Fruit fly (Drosophila melanogaster) whole organism, embryonic: ENCODE results near the gene RapGAP1.

Experiments
- Ada2b ChIP-seq: fragments of 200-800 bp; sonication (Bioruptor generic); IDR thresholded peaks from 2 replicates; pipeline ENCODE4 v1.3.6; 2022; ENCODE audit warnings: missing biosample characterization, missing genetic modification characterization
- BEAF-32 ChIP-seq: fragments of 200-800 bp; sonication (Bioruptor generic); optimal IDR thresholded peaks from 3 replicates; lab custom pipeline; 2017; ENCODE audit warnings: missing biosample characterization, missing genetic modification characterization, mild to moderate bottlenecking, moderate library complexity, missing genetic modification reagents
- CG12659 ChIP-seq: fragments of 200-800 bp; sonication (Bioruptor generic); optimal IDR thresholded peaks from 3 replicates; lab custom pipeline; 2017; ENCODE audit warnings: mild to moderate bottlenecking, missing biosample characterization, missing genetic modification reagents, missing genetic modification characterization
- CG15514 ChIP-seq: fragments of 200-800 bp; sonication (Bioruptor generic); optimal IDR thresholded peaks from 3 replicates; lab custom pipeline; 2017; ENCODE audit warnings: missing biosample characterization, missing genetic modification characterization, mild to moderate bottlenecking, moderate library complexity, missing genetic modification reagents
- CG18599 ChIP-seq: fragments of 200-800 bp; sonication (Bioruptor generic); optimal IDR thresholded peaks from 3 replicates; lab custom pipeline; 2017; ENCODE audit warnings: missing biosample characterization, missing genetic modification characterization, mild to moderate bottlenecking, moderate library complexity, missing genetic modification reagents
- CG2116 ChIP-seq: fragments of 200-800 bp; sonication (Bioruptor generic); optimal IDR thresholded peaks from 3 replicates; lab custom pipeline; 2018; ENCODE audit warnings: missing biosample characterization, mild to moderate bottlenecking, missing genetic modification characterization
- CG2712 ChIP-seq: fragments of 200-800 bp; optimal IDR thresholded peaks from 3 replicates; lab custom pipeline; 2019; ENCODE audit warnings: missing biosample characterization, mild to moderate bottlenecking, missing genetic modification characterization, moderate library complexity
- CG32532 ChIP-seq: fragments of 200-800 bp; sonication (Bioruptor generic); IDR thresholded peaks from 2 replicates; pipeline ENCODE4 v1.3.6; 2022; ENCODE audit warnings: missing biosample characterization, missing genetic modification characterization
- CG33557 ChIP-seq: fragments of 200-800 bp; sonication (Bioruptor generic); optimal IDR thresholded peaks from 2 replicates; lab custom pipeline; 2019; ENCODE audit warnings: missing biosample characterization, mild to moderate bottlenecking, missing genetic modification characterization, moderate library complexity
- CG4282 ChIP-seq: fragments of 200-800 bp; sonication (Bioruptor generic); optimal IDR thresholded peaks from 2 replicates; lab custom pipeline; 2016; ENCODE audit warnings: missing biosample characterization, missing genetic modification characterization
- CG4854 ChIP-seq: fragments of 200-800 bp; sonication (Bioruptor generic); optimal IDR thresholded peaks from 2 replicates; lab custom pipeline; 2016; ENCODE audit warnings: missing biosample characterization, missing genetic modification characterization, inconsistent platforms
- CG6654 ChIP-seq: fragments of 200-800 bp; sonication (Bioruptor generic); optimal IDR thresholded peaks from 2 replicates; lab custom pipeline; 2017; ENCODE audit warnings: missing biosample characterization, mild to moderate bottlenecking, missing genetic modification characterization
- CG6689 ChIP-seq: fragments of 200-800 bp; sonication (Bioruptor generic); IDR thresholded peaks from 2 replicates; pipeline ENCODE4 v1.3.6; 2022; ENCODE audit warnings: missing biosample characterization, missing genetic modification characterization
- CG6813 ChIP-seq: fragments of 200-800 bp; sonication (Bioruptor generic); optimal IDR thresholded peaks from 2 replicates; lab custom pipeline; 2017; ENCODE audit warnings: missing biosample characterization, missing genetic modification characterization, mild to moderate bottlenecking, moderate library complexity, missing genetic modification reagents
- CG6854 ChIP-seq: fragments of 200-800 bp; sonication (Bioruptor generic); optimal IDR thresholded peaks from 3 replicates; lab custom pipeline; 2017; ENCODE audit warnings: missing biosample characterization, mild to moderate bottlenecking, missing genetic modification characterization
- CG7987 ChIP-seq: fragments of 200-800 bp; sonication (Bioruptor generic); optimal IDR thresholded peaks from 2 replicates; lab custom pipeline; 2018; ENCODE audit warnings: missing biosample characterization, mild to moderate bottlenecking, missing genetic modification characterization, moderate library complexity
- CG9609 ChIP-seq: fragments of 200-800 bp; sonication (Bioruptor generic); optimal IDR thresholded peaks from 3 replicates; lab custom pipeline; 2016; ENCODE audit warnings: missing biosample characterization, missing genetic modification characterization
- D ChIP-seq, 2 experiments: fragments of 200-800 bp in 1 of 2; fragments of >200 bp in 1 of 2; sonication (Bioruptor generic) in 1 of 2; optimal IDR thresholded peaks; 2 replicates in 1 of 2; 3 replicates in 1 of 2; lab custom pipeline; 2017; ENCODE audit warnings: mild to moderate bottlenecking in 1 of 2, missing biosample characterization in 1 of 2, missing genetic modification characterization in 1 of 2, missing genetic modification reagents in 1 of 2
- Dll ChIP-seq: fragments of 200-800 bp; sonication (Bioruptor generic); IDR thresholded peaks from 4 replicates; pipeline ENCODE4 v1.3.6; 2022; ENCODE audit warnings: missing biosample characterization, missing genetic modification characterization; ENCODE audit not compliant: partially characterized antibody
- Doc3 ChIP-seq: fragments of 200-800 bp; sonication (Bioruptor generic); IDR thresholded peaks from 3 replicates; pipeline ENCODE4 v1.3.6; 2022; ENCODE audit warnings: missing biosample characterization, missing genetic modification characterization; ENCODE audit not compliant: partially characterized antibody
- Drgx ChIP-seq: fragments of 200-800 bp; sonication (Bioruptor generic); IDR thresholded peaks from 2 replicates; pipeline ENCODE4 v1.3.6; 2022; ENCODE audit warnings: missing biosample characterization, missing genetic modification characterization
- GATAe ChIP-seq: fragments of 200-800 bp; sonication (Bioruptor generic); conservative IDR thresholded peaks from 2 replicates; pipeline ENCODE4 v1.3.6; 2022; ENCODE audit warnings: missing biosample characterization, missing genetic modification characterization
- Hr78 ChIP-seq, 2 experiments: fragments of 200-800 bp in 1 of 2; fragments of >200 bp in 1 of 2; sonication (Bioruptor generic) in 1 of 2; optimal IDR thresholded peaks; 2 replicates each; lab custom pipeline; 2017 to 2019; ENCODE audit warnings: missing biosample characterization in 2 of 2, missing genetic modification characterization in 2 of 2, mild to moderate bottlenecking in 1 of 2, moderate library complexity in 1 of 2
- Meics ChIP-seq: fragments of 200-800 bp; sonication (Bioruptor generic); optimal IDR thresholded peaks from 2 replicates; lab custom pipeline; 2017; ENCODE audit warnings: missing biosample characterization, mild to moderate bottlenecking, missing genetic modification characterization
- Rfx ChIP-seq: fragments of 200-800 bp; sonication (Bioruptor generic); IDR thresholded peaks from 2 replicates; pipeline ENCODE4 v1.3.6; 2022; ENCODE audit warnings: missing biosample characterization, missing genetic modification characterization
- Vsx1 ChIP-seq: fragments of 200-800 bp; sonication (Bioruptor generic); optimal IDR thresholded peaks from 2 replicates; lab custom pipeline; 2017; ENCODE audit warnings: missing biosample characterization, mild to moderate bottlenecking, missing genetic modification characterization, missing genetic modification reagents
- abd-A ChIP-seq: fragments of 200-800 bp; sonication (Bioruptor generic); optimal IDR thresholded peaks from 3 replicates; lab custom pipeline; 2019; ENCODE audit warnings: missing biosample characterization, mild to moderate bottlenecking, missing genetic modification characterization, moderate library complexity
- az2 ChIP-seq: fragments of 200-800 bp; sonication (Bioruptor generic); optimal IDR thresholded peaks from 3 replicates; lab custom pipeline; 2016; ENCODE audit warnings: missing biosample characterization, missing genetic modification characterization
- chinmo ChIP-seq: fragments of 200-800 bp; sonication (Bioruptor generic); IDR thresholded peaks from 4 replicates; pipeline ENCODE4 v1.3.6; 2022; ENCODE audit warnings: missing biosample characterization, missing genetic modification characterization; ENCODE audit not compliant: partially characterized antibody
- croc ChIP-seq: fragments of 200-800 bp; sonication (Bioruptor generic); conservative IDR thresholded peaks from 3 replicates; pipeline ENCODE4 v1.3.6; 2022; ENCODE audit warnings: missing biosample characterization, missing genetic modification characterization
- dati ChIP-seq: fragments of 200-800 bp; sonication (Bioruptor generic); IDR thresholded peaks from 2 replicates; pipeline ENCODE4 v1.3.6; 2022; ENCODE audit warnings: missing biosample characterization, missing genetic modification characterization
- gt ChIP-seq: fragments of 200-800 bp; sonication (Bioruptor generic); IDR thresholded peaks from 2 replicates; pipeline ENCODE4 v1.3.6; 2022; ENCODE audit warnings: missing biosample characterization, missing genetic modification characterization
- hbn ChIP-seq: fragments of 200-800 bp; sonication (Bioruptor generic); IDR thresholded peaks from 2 replicates; pipeline ENCODE4 v1.3.6; 2022; ENCODE audit warnings: missing biosample characterization, missing genetic modification characterization; ENCODE audit not compliant: partially characterized antibody
- insv ChIP-seq, 2 experiments: fragments of 200-800 bp; sonication (Bioruptor generic); optimal IDR thresholded peaks; 3 replicates each; lab custom pipeline; 2016 to 2018; ENCODE audit warnings: missing biosample characterization in 2 of 2, missing genetic modification characterization in 2 of 2
- kah ChIP-seq: fragments of 200-800 bp; sonication (Bioruptor generic); optimal IDR thresholded peaks from 2 replicates; lab custom pipeline; 2018; ENCODE audit warnings: missing biosample characterization, mild to moderate bottlenecking, missing genetic modification characterization
- ken ChIP-seq: fragments of 200-800 bp; sonication (Bioruptor generic); IDR thresholded peaks from 3 replicates; pipeline ENCODE4 v1.3.6; 2022; ENCODE audit warnings: missing biosample characterization, missing genetic modification characterization
- lab ChIP-seq: fragments of 200-800 bp; sonication (Bioruptor generic); optimal IDR thresholded peaks from 3 replicates; lab custom pipeline; 2017; ENCODE audit warnings: missing biosample characterization, missing genetic modification characterization, mild to moderate bottlenecking, moderate library complexity, missing genetic modification reagents
- lbe ChIP-seq: fragments of 200-800 bp; sonication (Bioruptor generic); optimal IDR thresholded peaks from 2 replicates; lab custom pipeline; 2016; ENCODE audit warnings: missing biosample characterization, mild to moderate bottlenecking, missing genetic modification characterization
- org-1 ChIP-seq: fragments of 200-800 bp; sonication (Bioruptor generic); optimal IDR thresholded peaks from 2 replicates; lab custom pipeline; 2017; ENCODE audit warnings: missing biosample characterization, missing genetic modification characterization
- p53 ChIP-seq: fragments of 200-800 bp; sonication (Bioruptor generic); optimal IDR thresholded peaks from 2 replicates; lab custom pipeline; 2016; ENCODE audit warnings: missing biosample characterization, missing genetic modification characterization
- pho ChIP-seq: fragments of 200-800 bp; sonication (Bioruptor generic); optimal IDR thresholded peaks from 2 replicates; lab custom pipeline; 2016; ENCODE audit warnings: missing biosample characterization, missing genetic modification characterization
- prd ChIP-seq, 3 experiments: fragments of >200 bp in 2 of 3; fragments of 200-800 bp in 1 of 3; sonication (Bioruptor generic) in 1 of 3; optimal IDR thresholded peaks in 2 of 3; IDR thresholded peaks in 1 of 3; 2 replicates in 2 of 3; 3 replicates in 1 of 3; pipeline versions ENCODE4 v1.3.6 to Lab custom; 2017 to 2022; ENCODE audit warnings: missing biosample characterization in 1 of 3, missing genetic modification characterization in 1 of 3
- pros ChIP-seq: fragments of 200-800 bp; sonication (Bioruptor generic); optimal IDR thresholded peaks from 3 replicates; lab custom pipeline; 2019; ENCODE audit warnings: missing biosample characterization, mild to moderate bottlenecking, missing genetic modification characterization, moderate library complexity
- row ChIP-seq: fragments of 200-800 bp; sonication (Bioruptor generic); IDR thresholded peaks from 3 replicates; pipeline ENCODE4 v1.3.6; 2022; ENCODE audit warnings: missing biosample characterization, missing genetic modification characterization
- sens ChIP-seq: fragments of 200-800 bp; sonication (Bioruptor generic); peaks from one replicate; lab custom pipeline; 2016; ENCODE audit warnings: missing biosample characterization, missing genetic modification characterization
- sim ChIP-seq: fragments of 200-800 bp; sonication (Bioruptor generic); IDR thresholded peaks from 2 replicates; pipeline ENCODE4 v1.3.6; 2022; ENCODE audit warnings: missing biosample characterization, missing genetic modification characterization
- sisA ChIP-seq: fragments of 200-800 bp; sonication (Bioruptor generic); IDR thresholded peaks from 2 replicates; pipeline ENCODE4 v1.3.6; 2022; ENCODE audit warnings: missing biosample characterization, missing genetic modification characterization
- slbo ChIP-seq: fragments of 200-800 bp; sonication (Bioruptor generic); IDR thresholded peaks from 2 replicates; pipeline ENCODE4 v1.3.6; 2022; ENCODE audit warnings: missing biosample characterization, missing genetic modification characterization
- zen2 ChIP-seq: fragments of 200-800 bp; sonication (Bioruptor generic); IDR thresholded peaks from 3 replicates; pipeline ENCODE4 v1.3.6; 2022; ENCODE audit warnings: missing biosample characterization, missing genetic modification characterization; ENCODE audit not compliant: partially characterized antibody

Gene RapGAP1

dm6 chr2L:7515396-7515795 lies 63.4 kb downstream of the RapGAP1 start (continued):
- TF ChIP-seq CG6813 (GFP tag; lab: Kevin White, UChicago) (no peak), CG32532 (GFP tag; lab: Robert Waterston, UW) (peak; percentile 24; the same call in 1 of the 2 replicates), Drgx (GFP tag; lab: Robert Waterston, UW) (peak; percentile 55), hbn (GFP tag; lab: Robert Waterston, UW) (no peak), sisA (peak; percentile 58), az2 (GFP tag; lab: Kevin White, UChicago) (peak; percentile 8), CG33557 (no peak), CG2116 (GFP tag; lab: Kevin White, UChicago) (no peak), CG7987 (no peak), Rfx (GFP tag; lab: Robert Waterston, UW) (peak; percentile 23; the same call in 1 of the 2 replicates), CG4282 (GFP tag; lab: Kevin White, UChicago) (no peak), Dll (GFP tag; lab: Robert Waterston, UW) (no peak), GATAe (no peak), sens (GFP tag; lab: Kevin White, UChicago) (peak; percentile 89), pros (GFP tag; lab: Kevin White, UChicago) (no peak), dati (GFP tag; lab: Robert Waterston, UW) (no peak), CG18599 (GFP tag; lab: Kevin White, UChicago) (peak; percentile 28), abd-A (tag; lab: Kevin White, UChicago) (no peak), CG9609 (GFP tag; lab: Kevin White, UChicago) (no peak), Doc3 (GFP tag; lab: Robert Waterston, UW) (no peak), prd (optimal IDR thresholded peaks at IDR 0.05; lab: Kevin White, UChicago) (no peak), prd (GFP tag; IDR thresholded peaks at IDR 0.05; lab: Robert Waterston, UW) (peak; percentile 73), pho (GFP tag; lab: Kevin White, UChicago) (no peak), row (GFP tag; lab: Robert Waterston, UW) (peak; percentile 49; the same call in 2 of the 3 replicates), Hr78 (GFP tag; optimal IDR thresholded peaks at IDR 0.05; lab: Kevin White, UChicago) (no peak), BEAF-32 (no peak), sim (0 out of 2 replicates have a peak, but pooled peaks have one; percentile 30), CG15514 (GFP tag; lab: Kevin White, UChicago) (no peak), p53 (no peak), CG2712 (peak; percentile 29), CG6654 (no peak), lbe (no peak), ken (no peak), croc (GFP tag; lab: Robert Waterston, UW) (no peak), chinmo (GFP tag; lab: Robert Waterston, UW) (no peak), D (optimal IDR thresholded peaks at IDR 0.05; lab: Kevin White, UChicago) (no peak), D (GFP tag; optimal IDR thresholded peaks at IDR 0.05; lab: Kevin White, UChicago) (no peak), slbo (GFP tag; lab: Robert Waterston, UW) (peak; percentile 33), Ada2b (GFP tag; lab: Robert Waterston, UW) (peak; percentile 37; the same call in 1 of the 2 replicates), insv (GFP tag; optimal IDR thresholded peaks at IDR 0.05; lab: Kevin White, UChicago) (no peak), CG6854 (GFP tag; lab: Kevin White, UChicago) (no peak), Meics (GFP tag; lab: Kevin White, UChicago) (no peak), gt (GFP tag; lab: Robert Waterston, UW) (no peak), CG12659 (no peak), lab (GFP tag; lab: Kevin White, UChicago) (peak; percentile 21), zen2 (no peak), kah (GFP tag; lab: Kevin White, UChicago) (no peak), org-1 (GFP tag; lab: Kevin White, UChicago) (no peak), CG4854 (peak; percentile 4), Vsx1 (GFP tag; lab: Kevin White, UChicago) (no peak), CG6689 (GFP tag; lab: Robert Waterston, UW) (peak; percentile 60)
